Worm (Caenorhabditis elegans): Measurements from ENCODE around the gene Y71G10AR.4.

Y71G10AR.4 gene

ce11 chrIV:2149247-2149756 is 49.5 kb upstream of the Y71G10AR.4 start, which contains the start of gene C54E4.5 (continued):
- TF ChIP-seq egl-43 (GFP tag; IDR thresholded peaks at IDR 0.05) (no peak), tra-1 (GFP tag; IDR thresholded peaks at IDR 0.05) (no peak), lin-15B (tag; optimal IDR thresholded peaks at IDR 0.05) (no peak), daf-19 (GFP tag; conservative IDR thresholded peaks at IDR 0.05) (no peak), lsy-2 (tag; optimal IDR thresholded peaks at IDR 0.05) (no peak), ceh-62 (tag; optimal IDR thresholded peaks at IDR 0.05) (no peak), dmd-8 (GFP tag; IDR thresholded peaks at IDR 0.05) (no peak), mep-1 (tag; optimal IDR thresholded peaks at IDR 0.05) (no peak), ctbp-1 (GFP tag; IDR thresholded peaks at IDR 0.05) (no peak), daf-16 (GFP tag; optimal IDR thresholded peaks at IDR 0.05) (no peak), daf-16 (tag; optimal IDR thresholded peaks at IDR 0.05) (no peak), php-3 (GFP tag; IDR thresholded peaks at IDR 0.05) (no peak), hif-1 (tag; optimal IDR thresholded peaks at IDR 0.05) (no peak), nhr-77 (tag; optimal IDR thresholded peaks at IDR 0.05) (no peak), zip-2 (tag; optimal IDR thresholded peaks at IDR 0.05) (no peak), saeg-2 (GFP tag; IDR thresholded peaks at IDR 0.05) (no peak), pha-4 (GFP tag; IDR thresholded peaks at IDR 0.05) (no peak), pha-4 (tag; optimal IDR thresholded peaks at IDR 0.05) (no peak), ztf-7 (tag; optimal IDR thresholded peaks at IDR 0.05) (no peak), ZK337.2 (GFP tag; IDR thresholded peaks at IDR 0.05) (no peak), nhr-6 (tag; optimal IDR thresholded peaks at IDR 0.05) (no peak), F26F4.8 (GFP tag; conservative IDR thresholded peaks at IDR 0.05) (no peak), Y5F2A.4 (GFP tag; optimal IDR thresholded peaks at IDR 0.05) (no peak), zag-1 (tag; optimal IDR thresholded peaks at IDR 0.05) (no peak), mdl-1 (tag; optimal IDR thresholded peaks at IDR 0.05) (peak in 1 of 2 experiments; percentile 29), tag-97 (GFP tag; IDR thresholded peaks at IDR 0.05) (no peak), T26A8.4 (GFP tag; IDR thresholded peaks at IDR 0.05) (no peak), rbr-2 (tag; optimal IDR thresholded peaks at IDR 0.05) (no peak), Y75B8A.6 (GFP tag; IDR thresholded peaks at IDR 0.05) (no peak), daf-8 (GFP tag; IDR thresholded peaks at IDR 0.05) (no peak), ces-1 (GFP tag; optimal IDR thresholded peaks at IDR 0.05) (no peak), skn-1 (tag; optimal IDR thresholded peaks at IDR 0.05) (no peak)

DNA sequence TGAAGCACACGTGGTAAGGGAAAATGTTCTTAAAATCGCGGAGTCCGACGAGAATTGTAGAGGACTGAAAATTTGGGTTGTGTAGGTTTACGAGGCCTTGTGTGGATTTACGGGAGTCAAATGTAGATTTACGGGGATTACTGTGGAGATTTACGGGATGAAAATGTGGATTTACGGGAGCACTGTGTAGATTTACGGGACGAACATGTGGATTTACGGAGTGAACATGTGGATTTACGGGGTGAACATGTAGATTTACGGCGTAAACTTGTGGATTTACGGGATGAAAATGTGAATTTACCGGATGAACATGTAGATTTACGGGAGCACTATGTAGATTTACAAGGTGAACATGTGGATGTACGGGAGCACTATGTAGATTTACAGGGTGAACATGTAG is 42.6 kb upstream of the Y71G10AR.4 start:
- TF ChIP-seq jun-1 (tag; optimal IDR thresholded peaks at IDR 0.05) = no peak
- TF ChIP-seq egl-27 (tag; optimal IDR thresholded peaks at IDR 0.05) = no peak

DNA sequence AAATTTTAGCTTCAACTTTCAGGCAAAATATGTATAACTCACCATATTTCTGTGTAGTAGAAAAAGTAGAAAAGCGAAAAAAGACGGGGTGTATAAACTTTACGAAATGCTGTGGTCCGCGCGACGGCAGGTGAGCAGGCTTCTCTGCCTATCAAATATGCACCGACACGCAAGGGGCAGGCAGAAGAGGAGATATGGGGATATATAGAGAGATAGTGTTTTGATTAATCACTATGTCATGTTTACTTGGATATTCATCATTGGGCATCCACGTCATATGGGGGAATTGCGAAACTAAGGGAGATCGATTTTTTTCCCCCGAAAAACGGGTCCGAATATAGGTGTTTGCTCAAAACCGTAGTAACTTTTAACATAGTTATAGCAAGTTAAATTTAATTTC is 39.8 kb upstream of the Y71G10AR.4 start, which contains the start of gene gcy-37:
gcy-37 (minus strand) TSS at position 101 of the 400 bp plus-strand sequence.
- no peak for TF ChIP-seq lim-7 (GFP tag; IDR thresholded peaks at IDR 0.05)
- peak; percentile 7 for TF ChIP-seq aha-1 (tag)

DNA sequence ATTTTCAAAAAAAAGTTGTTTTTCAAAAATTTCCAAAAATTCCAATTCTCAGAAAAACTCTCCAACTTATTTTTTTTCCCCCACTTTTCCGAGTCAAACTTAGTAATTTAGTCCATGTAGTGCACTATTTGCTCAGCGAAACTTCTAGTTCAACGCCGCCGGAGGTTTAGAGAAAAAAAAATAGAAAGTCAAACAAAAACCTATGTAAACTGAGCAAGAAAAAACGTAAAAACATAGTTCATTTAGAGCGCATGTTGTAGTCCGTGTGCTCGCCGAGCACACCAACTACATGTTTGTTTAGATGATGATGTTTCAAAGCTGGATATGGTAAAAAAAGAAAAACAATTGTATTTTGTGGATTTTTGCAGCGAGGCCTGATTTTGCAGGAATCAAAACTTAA is 36.6 kb upstream of the Y71G10AR.4 start:
- TF ChIP-seq ceh-32 (tag; optimal IDR thresholded peaks at IDR 0.05; ENCODE audit: poor library complexity) = no peak
- TF ChIP-seq pha-4 (GFP tag; IDR thresholded peaks at IDR 0.05) = no peak
- TF ChIP-seq pha-4 (tag; optimal IDR thresholded peaks at IDR 0.05) = peak; percentile 70
- TF ChIP-seq unc-62 (GFP tag; optimal IDR thresholded peaks at IDR 0.05 in 1 of 2) = peak in 1 of 2 experiments; percentile 85
- TF ChIP-seq unc-62 (tag; optimal IDR thresholded peaks at IDR 0.05) = no peak
- TF ChIP-seq ZK546.5 (tag; optimal IDR thresholded peaks at IDR 0.05) = no peak
- TF ChIP-seq aha-1 (tag) = no peak
- no peak for TF ChIP-seq cey-2 (tag; optimal IDR thresholded peaks at IDR 0.05; ENCODE audit: borderline replicate concordance, insufficient read depth)
- TF ChIP-seq nhr-28 (tag; optimal IDR thresholded peaks at IDR 0.05) = peak; percentile 58
- TF ChIP-seq egl-27 (tag; optimal IDR thresholded peaks at IDR 0.05) = no peak
- TF ChIP-seq ceh-62 (tag; optimal IDR thresholded peaks at IDR 0.05) = no peak
- TF ChIP-seq ztf-7 (tag; optimal IDR thresholded peaks at IDR 0.05) = no peak
- TF ChIP-seq nhr-111 (GFP tag; optimal IDR thresholded peaks at IDR 0.05) = no peak
- no peak for TF ChIP-seq nhr-77 (tag; optimal IDR thresholded peaks at IDR 0.05)
